Worm (Caenorhabditis elegans) whole organism, L4/young adult: Measurements from ENCODE around the gene F07C4.6.

Experiments
- W03F9.2 ChIP-seq: fragments of 150-350 bp; optimal IDR thresholded peaks from 2 replicates; lab custom pipeline; 2014; ENCODE audit warnings: missing biosample characterization, missing genetic modification characterization
- him-1 ChIP-seq: sonication (generic microtip); optimal IDR thresholded peaks from 2 replicates; lab custom pipeline; 2016; ENCODE audit warnings: missing genotype, missing genetic modification reagents, missing genetic modification characterization, missing compliant biosample characterization

DNA sequence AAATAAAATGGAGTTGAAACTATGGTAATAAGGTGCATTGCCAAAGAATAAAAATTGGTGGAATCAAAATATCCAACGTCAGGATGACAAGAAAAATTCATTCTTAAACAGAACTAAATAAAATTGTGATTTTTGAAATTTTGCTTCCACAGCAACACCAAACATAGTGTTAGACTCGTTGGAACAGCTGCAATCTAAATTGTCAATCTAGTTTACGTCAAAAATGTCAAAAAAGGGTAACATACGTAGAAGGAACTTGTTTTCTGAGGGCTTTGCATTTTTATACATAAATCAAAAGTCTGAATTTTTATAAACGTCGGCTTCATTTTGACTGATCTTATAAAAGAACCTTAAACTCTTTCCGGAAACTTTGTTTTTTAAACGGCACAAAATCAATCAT lies 26.9 kb downstream of the F07C4.6 start, which contains the start of gene srh-200:
- no peak for TF ChIP-seq W03F9.2 (tag; lab: Kevin White, UChicago)
- TF ChIP-seq him-1 (tag; lab: Kevin White, UChicago), result no peak
